Fruit fly (Drosophila melanogaster) whole organism, adult: ENCODE results near the gene CG2816.
A peak's percentile ranks its signal among the peaks of the same experiment; 100 is the strongest.

ENCODE experiments used
- CG14711 ChIP-seq: fragments of 200-800 bp; sonication (Bioruptor generic); optimal IDR thresholded peaks from 2 replicates; lab custom pipeline; 2018; ENCODE audit warnings: missing biosample characterization, mild to moderate bottlenecking, missing genetic modification characterization, moderate library complexity
- Crg-1 ChIP-seq: fragments of 200-800 bp; sonication (Bioruptor generic); optimal IDR thresholded peaks from 2 replicates; lab custom pipeline; 2016; ENCODE audit warnings: missing biosample characterization, missing genetic modification characterization
- Mnt ChIP-seq: fragments of 200-800 bp; sonication (Bioruptor generic); optimal IDR thresholded peaks from 2 replicates; lab custom pipeline; 2016; ENCODE audit warnings: missing biosample characterization, mild to moderate bottlenecking, missing genetic modification characterization
- kay ChIP-seq: fragments of 200-800 bp; sonication (Bioruptor generic); peaks from one replicate; lab custom pipeline; 2016; ENCODE audit warnings: missing biosample characterization, missing genetic modification characterization, borderline replicate concordance

dm6 chr2L:3703260-3703659, at the start of gene CG2816:
- TF ChIP-seq CG14711 (tag; lab: Kevin White, UChicago) (peak; percentile 64), kay (GFP tag; lab: Kevin White, UChicago) (peak; percentile 77), Mnt (GFP tag; lab: Kevin White, UChicago) (no peak), Crg-1 (no peak)
